Fruit fly (Drosophila melanogaster) whole organism, prepupa: ENCODE measurements around the gene dlt.

Source experiments
- Blimp-1 ChIP-seq: fragments of 200-800 bp; sonication (Bioruptor generic); optimal IDR thresholded peaks from 3 replicates; lab custom pipeline; 2017; ENCODE audit warnings: missing biosample characterization, missing genetic modification characterization, mild to moderate bottlenecking, moderate library complexity, missing genetic modification reagents
- CG10669 ChIP-seq: fragments of 200-800 bp; sonication (Bioruptor generic); optimal IDR thresholded peaks from 3 replicates; lab custom pipeline; 2018; ENCODE audit warnings: missing biosample characterization, mild to moderate bottlenecking, missing genetic modification characterization, moderate library complexity
- CG15336 ChIP-seq: fragments of 200-800 bp; sonication (Bioruptor generic); IDR thresholded peaks from 2 replicates; pipeline ENCODE4 v1.3.6; 2022; ENCODE audit warnings: missing biosample characterization, missing genetic modification characterization
- CG1621 ChIP-seq: fragments of 200-800 bp; sonication (Bioruptor generic); optimal IDR thresholded peaks from 3 replicates; lab custom pipeline; 2018; ENCODE audit warnings: missing biosample characterization, mild to moderate bottlenecking, missing genetic modification characterization
- CG3032 ChIP-seq: fragments of 200-800 bp; optimal IDR thresholded peaks from 2 replicates; lab custom pipeline; 2019; ENCODE audit warnings: missing biosample characterization, mild to moderate bottlenecking, missing genetic modification characterization, moderate library complexity
- CG32006 ChIP-seq: fragments of 200-800 bp; sonication (Bioruptor generic); optimal IDR thresholded peaks from 3 replicates; lab custom pipeline; 2017; ENCODE audit warnings: missing biosample characterization, mild to moderate bottlenecking, missing genetic modification characterization
- CG3919 ChIP-seq: fragments of 200-800 bp; sonication (Bioruptor generic); optimal IDR thresholded peaks from 3 replicates; lab custom pipeline; 2016; ENCODE audit warnings: missing biosample characterization, missing genetic modification characterization
- CG4318 ChIP-seq: fragments of 200-800 bp; sonication (Bioruptor generic); optimal IDR thresholded peaks from 3 replicates; lab custom pipeline; 2017; ENCODE audit warnings: missing biosample characterization, mild to moderate bottlenecking, missing genetic modification characterization
- CG6163 ChIP-seq: fragments of 200-800 bp; sonication (Bioruptor generic); IDR thresholded peaks from 3 replicates; pipeline ENCODE4 v1.3.6; 2022; ENCODE audit warnings: missing biosample characterization, missing genetic modification characterization
- CG6276 ChIP-seq: fragments of 200-800 bp; sonication (Bioruptor generic); optimal IDR thresholded peaks from 2 replicates; lab custom pipeline; 2017; ENCODE audit warnings: missing biosample characterization, mild to moderate bottlenecking, missing genetic modification characterization
- CG6792 ChIP-seq: fragments of 200-800 bp; sonication (Bioruptor generic); optimal IDR thresholded peaks from 3 replicates; lab custom pipeline; 2016; ENCODE audit warnings: missing biosample characterization, missing genetic modification characterization
- CG6854 ChIP-seq: fragments of 200-800 bp; sonication (Bioruptor generic); optimal IDR thresholded peaks from 2 replicates; lab custom pipeline; 2017; ENCODE audit warnings: missing biosample characterization, mild to moderate bottlenecking, missing genetic modification characterization
- CG7368 ChIP-seq: fragments of 200-800 bp; sonication (Bioruptor generic); optimal IDR thresholded peaks from 3 replicates; lab custom pipeline; 2016; ENCODE audit warnings: missing biosample characterization, missing genetic modification characterization
- CG8119 ChIP-seq: fragments of 200-800 bp; sonication (Bioruptor generic); IDR thresholded peaks from 3 replicates; pipeline ENCODE4 v1.3.6; 2022; ENCODE audit warnings: missing biosample characterization, missing genetic modification characterization
- Eip75B ChIP-seq: fragments of 200-800 bp; sonication (Bioruptor generic); optimal IDR thresholded peaks from 3 replicates; lab custom pipeline; 2016; ENCODE audit warnings: missing biosample characterization, missing genetic modification characterization
- Eip78C ChIP-seq: fragments of 200-800 bp; sonication (Bioruptor generic); peaks from one replicate; lab custom pipeline; 2016; ENCODE audit warnings: missing biosample characterization, missing genetic modification characterization
- Ets21C ChIP-seq: fragments of 200-800 bp; sonication (Bioruptor generic); optimal IDR thresholded peaks from 3 replicates; lab custom pipeline; 2016; ENCODE audit warnings: missing biosample characterization, missing genetic modification characterization
- Gug ChIP-seq: fragments of 200-800 bp; sonication (Bioruptor generic); IDR thresholded peaks from 2 replicates; pipeline ENCODE4 v1.3.6; 2022; ENCODE audit warnings: missing biosample characterization, missing genetic modification characterization
- Hr38 ChIP-seq: sonication (Bioruptor generic); optimal IDR thresholded peaks from 2 replicates; lab custom pipeline; 2016; ENCODE audit warnings: missing biosample characterization, missing genetic modification characterization
- Met ChIP-seq: fragments of 200-800 bp; sonication (Bioruptor generic); optimal IDR thresholded peaks from 3 replicates; lab custom pipeline; 2016; ENCODE audit warnings: missing biosample characterization, missing genetic modification characterization
- OdsH ChIP-seq: fragments of 200-800 bp; sonication (Bioruptor generic); optimal IDR thresholded peaks from 3 replicates; lab custom pipeline; 2016; ENCODE audit warnings: missing biosample characterization, missing genetic modification characterization
- Smox ChIP-seq: fragments of 200-800 bp; sonication (Bioruptor generic); optimal IDR thresholded peaks from 3 replicates; lab custom pipeline; 2016; ENCODE audit warnings: missing biosample characterization, missing genetic modification characterization
- Sox102F ChIP-seq: fragments of 200-800 bp; sonication (Bioruptor generic); optimal IDR thresholded peaks from 2 replicates; lab custom pipeline; 2016; ENCODE audit warnings: missing biosample characterization, mild to moderate bottlenecking, missing genetic modification characterization
- Sox14 ChIP-seq: fragments of 200-800 bp; sonication (Bioruptor generic); optimal IDR thresholded peaks from 3 replicates; lab custom pipeline; 2016; ENCODE audit warnings: missing biosample characterization, missing genetic modification characterization
- Sox15 ChIP-seq: fragments of 200-800 bp; sonication (Bioruptor generic); optimal IDR thresholded peaks from 3 replicates; lab custom pipeline; 2016; ENCODE audit warnings: missing biosample characterization, missing genetic modification characterization
- achi ChIP-seq: fragments of 200-800 bp; sonication (Bioruptor generic); optimal IDR thresholded peaks from 3 replicates; lab custom pipeline; 2016; ENCODE audit warnings: missing biosample characterization, missing genetic modification characterization
- acj6 ChIP-seq: fragments of 200-800 bp; sonication (Bioruptor generic); optimal IDR thresholded peaks from 3 replicates; lab custom pipeline; 2016; ENCODE audit warnings: missing biosample characterization, missing genetic modification characterization
- dac ChIP-seq: fragments of 200-800 bp; sonication (Bioruptor generic); optimal IDR thresholded peaks from 2 replicates; lab custom pipeline; 2017; ENCODE audit warnings: missing biosample characterization, mild to moderate bottlenecking, missing genetic modification characterization
- dsx ChIP-seq: fragments of 200-800 bp; optimal IDR thresholded peaks from 3 replicates; lab custom pipeline; 2019; ENCODE audit warnings: missing biosample characterization, mild to moderate bottlenecking, missing genetic modification characterization, moderate library complexity; ENCODE audit not compliant: poor library complexity, severe bottlenecking
- eg ChIP-seq: fragments of 200-800 bp; sonication (Bioruptor generic); IDR thresholded peaks from 3 replicates; pipeline ENCODE4 v1.3.6; 2022; ENCODE audit warnings: missing biosample characterization, missing genetic modification characterization
- fkh ChIP-seq: fragments of 200-800 bp; sonication (Bioruptor generic); optimal IDR thresholded peaks from 3 replicates; lab custom pipeline; 2017; ENCODE audit warnings: missing biosample characterization, mild to moderate bottlenecking, missing genetic modification characterization, moderate library complexity
- pdm3 ChIP-seq: fragments of 200-800 bp; sonication (Bioruptor generic); optimal IDR thresholded peaks from 3 replicates; lab custom pipeline; 2016; ENCODE audit warnings: missing biosample characterization, missing genetic modification characterization
- salr ChIP-seq, 2 experiments: fragments of 200-800 bp; sonication (Bioruptor generic); optimal IDR thresholded peaks; 3 replicates each; lab custom pipeline; 2016 to 2018; ENCODE audit warnings: missing biosample characterization in 2 of 2, missing genetic modification characterization in 2 of 2, mild to moderate bottlenecking in 1 of 2
- ss ChIP-seq, 2 experiments: fragments of 200-800 bp; sonication (Bioruptor generic); optimal IDR thresholded peaks; 2 replicates in 1 of 2; 3 replicates in 1 of 2; lab custom pipeline; 2017 to 2018; ENCODE audit warnings: mild to moderate bottlenecking in 2 of 2, missing biosample characterization in 2 of 2, missing genetic modification characterization in 2 of 2, moderate library complexity in 1 of 2
- svp ChIP-seq: fragments of 200-800 bp; sonication (Bioruptor generic); peaks from one replicate; lab custom pipeline; 2016; ENCODE audit warnings: missing biosample characterization, missing genetic modification characterization
- vri ChIP-seq: fragments of 200-800 bp; sonication (Bioruptor generic); optimal IDR thresholded peaks from 3 replicates; lab custom pipeline; 2016; ENCODE audit warnings: missing biosample characterization, mild to moderate bottlenecking, missing genetic modification characterization

Gene dlt

DNA sequence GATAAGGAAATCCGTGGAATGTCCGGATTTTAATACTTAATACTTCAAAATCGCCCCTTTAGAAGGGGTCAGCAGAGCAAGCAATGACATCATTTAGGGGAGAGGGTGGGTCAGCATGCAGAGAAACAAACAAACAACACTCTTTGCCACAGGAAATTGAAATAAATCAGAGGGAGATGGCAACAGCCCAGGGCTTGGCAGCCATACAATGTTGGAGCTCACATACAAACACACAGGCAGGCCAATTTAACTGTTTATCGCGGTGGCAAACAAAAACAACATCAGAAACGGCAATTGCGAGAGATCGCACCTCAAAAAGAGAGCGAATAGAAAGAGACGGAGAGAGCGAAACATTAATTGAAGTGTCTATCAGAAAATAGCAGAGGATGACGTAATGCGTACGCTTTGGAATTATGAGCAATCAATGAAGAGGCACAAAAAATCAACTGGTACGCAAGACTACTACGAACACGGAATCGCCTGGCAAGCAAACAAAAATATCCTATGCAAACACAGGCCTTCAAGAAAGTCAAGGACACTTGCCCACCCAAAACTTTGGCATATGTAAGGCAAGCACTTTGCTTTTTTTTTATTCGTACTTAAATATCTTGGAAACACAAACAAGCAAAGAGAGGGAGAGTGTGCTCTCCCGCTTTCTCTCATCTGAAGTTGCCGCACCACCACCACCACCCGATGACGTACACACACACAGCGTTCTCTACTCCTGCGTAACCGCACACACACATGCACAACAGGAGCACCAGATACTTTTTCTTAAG is 775 bp downstream of the dlt start:
- TF ChIP-seq OdsH (GFP tag; lab: Kevin White, UChicago): no peak
- peak; percentile 85 for TF ChIP-seq svp
- TF ChIP-seq Ets21C (GFP tag; lab: Kevin White, UChicago): no peak
- peak; percentile 63 for TF ChIP-seq fkh
- 0 out of 3 replicates have a peak, but pooled peaks have one; percentile 23 for TF ChIP-seq eg (GFP tag; lab: Robert Waterston, UW)
- peak; percentile 99 for TF ChIP-seq dsx (GFP tag; lab: Kevin White, UChicago)
- TF ChIP-seq CG15336 (GFP tag; lab: Robert Waterston, UW): peak; percentile 19; the same call in 1 of the 2 replicates
- peak; percentile 50 for TF ChIP-seq Blimp-1
- peak; percentile 15 for TF ChIP-seq CG6854 (GFP tag; lab: Kevin White, UChicago)
- TF ChIP-seq ss (GFP tag; optimal IDR thresholded peaks at IDR 0.05; lab: Kevin White, UChicago): peak in 1 of 2 experiments; percentile 2
- TF ChIP-seq CG8119 (GFP tag; lab: Robert Waterston, UW): peak; percentile 33; the same call in 2 of the 3 replicates
- TF ChIP-seq vri (GFP tag; lab: Kevin White, UChicago): peak; percentile 90
- TF ChIP-seq CG6163 (GFP tag; lab: Robert Waterston, UW): peak; percentile 56
- no peak for TF ChIP-seq Smox (GFP tag; lab: Kevin White, UChicago)
- TF ChIP-seq, all 60 proteins: peak for 11

DNA sequence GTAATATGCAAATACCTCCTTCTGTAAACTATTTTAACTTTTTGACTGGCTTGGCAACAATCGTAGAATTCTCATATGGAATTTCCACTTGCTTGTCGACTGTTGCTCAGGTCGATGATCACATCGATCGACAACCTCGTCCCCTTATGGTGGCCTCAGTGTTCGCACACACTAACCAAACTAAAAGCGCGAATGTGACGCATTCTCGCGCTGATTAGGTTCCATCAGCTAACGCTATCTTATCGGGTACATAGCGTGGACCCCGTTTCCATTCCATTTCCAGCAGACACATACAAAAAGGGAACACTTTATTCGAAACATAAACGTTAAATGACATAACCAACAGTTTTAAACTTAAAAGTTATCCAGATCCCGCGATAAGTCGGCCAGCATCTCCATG is 5.8 kb downstream of the dlt start:
- TF ChIP-seq Sox102F (GFP tag; lab: Kevin White, UChicago) (no peak), vri (GFP tag; lab: Kevin White, UChicago) (peak; percentile 49)
- TF ChIP-seq, all 60 proteins: peak for 1

DNA sequence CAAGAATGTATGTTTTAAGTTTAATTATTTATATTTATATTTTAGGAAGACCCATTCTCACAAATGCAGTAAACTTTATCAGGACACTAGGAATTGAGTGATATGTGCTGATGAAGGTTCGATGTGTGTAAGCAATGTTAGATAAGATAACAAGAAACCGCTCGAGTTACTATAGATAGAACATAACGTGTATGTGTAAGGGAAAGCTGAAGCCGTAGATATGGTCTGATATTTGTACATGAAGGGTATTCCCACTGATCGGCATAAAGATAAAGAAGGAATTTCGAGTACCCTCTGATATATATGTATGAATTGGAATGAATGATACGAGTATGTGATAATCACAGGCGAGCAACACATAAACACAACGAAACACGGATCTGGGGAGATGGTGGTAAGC is 11.0 kb downstream of the dlt start:
- TF ChIP-seq Sox15 (GFP tag; lab: Kevin White, UChicago): no peak
- TF ChIP-seq vri (GFP tag; lab: Kevin White, UChicago): peak; percentile 43
- no peak for TF ChIP-seq Hr38 (GFP tag; lab: Kevin White, UChicago)

DNA sequence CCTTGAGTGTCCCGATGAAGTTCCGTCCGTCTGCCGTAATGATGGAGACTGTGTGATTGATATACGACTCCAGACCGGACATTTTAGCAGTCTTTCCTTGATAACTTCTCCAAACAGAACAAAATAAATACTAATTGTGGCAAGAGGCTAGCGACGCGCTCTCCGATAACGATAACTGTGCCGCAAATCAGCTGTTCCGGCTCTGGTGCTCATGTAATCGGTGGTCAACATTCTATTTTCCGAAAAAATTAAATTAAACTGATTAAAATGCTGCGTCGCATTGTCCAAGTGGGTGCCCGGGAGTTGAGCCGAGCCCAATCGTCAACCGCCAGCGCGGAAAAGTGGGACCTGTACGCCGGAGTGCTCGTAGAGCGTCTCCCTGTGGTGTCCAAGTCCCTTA is 17.9 kb downstream of the dlt start, which contains the start of the genes CG2021 and mRpL46:
Gene CG2021, minus strand, starts transcription at position 163 of the 400 bp plus-strand sequence.
Gene mRpL46, plus strand, starts transcription at position 191 of the 400 bp plus-strand sequence.
- TF ChIP-seq Gug (GFP tag; lab: Robert Waterston, UW) (no peak), CG1621 (tag; lab: Kevin White, UChicago) (no peak), Blimp-1 (no peak), Sox14 (GFP tag; lab: Kevin White, UChicago) (no peak), CG10669 (GFP tag; lab: Kevin White, UChicago) (no peak), CG6276 (no peak)

DNA sequence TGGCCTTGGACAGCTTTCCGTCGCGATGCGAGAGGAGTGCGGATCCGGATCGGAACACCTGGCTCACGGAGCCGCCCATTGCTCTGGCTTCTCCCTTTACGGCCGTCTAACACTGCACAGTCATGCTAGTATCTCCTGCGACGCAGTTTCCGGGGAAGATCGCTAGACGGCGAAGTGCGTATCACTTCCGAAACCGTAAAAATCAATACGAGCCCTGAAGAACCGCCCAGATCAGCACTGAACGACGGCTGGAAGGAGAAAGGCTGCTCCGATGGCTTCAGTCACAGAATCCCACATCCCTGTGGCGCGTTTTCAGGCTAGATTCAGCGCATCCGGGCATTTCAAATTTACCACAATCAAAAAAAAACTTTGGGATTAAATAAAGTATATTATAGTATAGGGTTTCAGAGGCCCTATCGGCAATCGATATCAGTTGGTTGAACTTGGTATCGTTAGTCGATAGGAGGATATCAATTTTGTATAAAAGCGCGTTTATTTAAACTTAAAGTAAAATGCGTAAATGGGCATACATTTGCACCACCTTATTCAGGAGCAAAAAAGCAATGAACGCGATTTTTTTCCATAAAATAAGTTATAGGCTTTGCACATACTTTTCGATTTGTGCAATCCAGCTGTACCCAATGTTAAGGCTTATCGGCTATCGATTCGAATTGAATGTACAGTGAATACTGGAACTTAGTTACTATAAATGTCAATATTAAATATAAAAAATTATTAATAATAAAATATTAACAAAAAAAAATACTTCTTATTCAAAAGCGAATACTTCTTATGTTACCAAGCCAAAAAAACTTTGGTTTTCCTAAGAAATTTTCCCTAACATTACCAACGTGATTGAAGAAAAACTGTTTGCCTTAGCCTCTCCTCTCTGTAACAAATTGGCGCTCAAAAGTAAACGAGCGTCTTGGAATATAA is 20.1 kb downstream of the dlt start, which contains the start of the genes CG13933 and PolD2:
Gene CG13933, minus strand, starts transcription at position 435 of the 936 bp plus-strand sequence.
Gene PolD2, plus strand, starts transcription at position 921 of the 936 bp plus-strand sequence.
- TF ChIP-seq Ets21C (GFP tag; lab: Kevin White, UChicago) (peak; percentile 85), Gug (GFP tag; lab: Robert Waterston, UW) (peak; percentile 84), salr (GFP tag; optimal IDR thresholded peaks at IDR 0.05; lab: Kevin White, UChicago) (peak in 1 of 2 experiments; percentile 93), CG4318 (no peak), dsx (GFP tag; lab: Kevin White, UChicago) (peak; percentile 98), Sox14 (GFP tag; lab: Kevin White, UChicago) (peak; percentile 94), Met (GFP tag; lab: Kevin White, UChicago) (peak; percentile 95), pdm3 (GFP tag; lab: Kevin White, UChicago) (peak; percentile 93), svp (peak; percentile 97), Smox (GFP tag; lab: Kevin White, UChicago) (peak; percentile 91), CG8119 (GFP tag; lab: Robert Waterston, UW) (peak; percentile 99), CG3919 (GFP tag; lab: Kevin White, UChicago) (no peak), Hr38 (GFP tag; lab: Kevin White, UChicago) (peak; percentile 34), CG10669 (GFP tag; lab: Kevin White, UChicago) (peak; percentile 86), acj6 (GFP tag; lab: Kevin White, UChicago) (peak; percentile 99), OdsH (GFP tag; lab: Kevin White, UChicago) (peak; percentile 99), fkh (no peak), Eip78C (GFP tag; lab: Kevin White, UChicago) (peak; percentile 99), achi (GFP tag; lab: Kevin White, UChicago) (peak; percentile 92), CG6163 (GFP tag; lab: Robert Waterston, UW) (peak; percentile 100), CG32006 (GFP tag; lab: Kevin White, UChicago) (peak; percentile 98), dac (GFP tag; lab: Kevin White, UChicago) (no peak), CG6792 (GFP tag; lab: Kevin White, UChicago) (peak; percentile 93), CG6276 (no peak), CG3032 (peak; percentile 92), CG7368 (GFP tag; lab: Kevin White, UChicago) (no peak), Eip75B (GFP tag; lab: Kevin White, UChicago) (no peak), vri (GFP tag; lab: Kevin White, UChicago) (no peak)
